Worm (Caenorhabditis elegans) whole organism, L3 larva: ENCODE results near the gene ZK1240.6.

Source experiments
- nhr-28 ChIP-seq: fragments of 150-350 bp; optimal IDR thresholded peaks from 2 replicates; lab custom pipeline; 2014; ENCODE audit warnings: missing biosample characterization, missing genetic modification characterization
- tbx-2 ChIP-seq: sonication (generic microtip); optimal IDR thresholded peaks from 2 replicates; lab custom pipeline; 2016; ENCODE audit warnings: mild to moderate bottlenecking, missing genetic modification characterization, missing compliant biosample characterization
- unc-39 ChIP-seq: sonication (generic microtip); optimal IDR thresholded peaks from 4 replicates; lab custom pipeline; 2017; ENCODE audit warnings: missing biosample characterization, missing genetic modification characterization

ce11 chrII:2279263-2279662 lies 43.4 kb downstream of the ZK1240.6 start, which contains the start of gene K09F6.6:
- TF ChIP-seq unc-39 (tag; lab: Kevin White, UChicago) = no peak
- no peak for TF ChIP-seq tbx-2 (tag; lab: Kevin White, UChicago)
- no peak for TF ChIP-seq nhr-28 (tag; lab: Kevin White, UChicago)
